Worm (Caenorhabditis elegans) whole organism, L4 larva: Measurements from ENCODE around the gene Y55B1AR.4.

ENCODE experiments used
- F37D6.2 ChIP-seq: sonication (generic microtip); optimal IDR thresholded peaks from 2 replicates; lab custom pipeline; 2016; ENCODE audit warnings: mild to moderate bottlenecking, missing genetic modification characterization, missing compliant biosample characterization
- ama-1 ChIP-seq: fragments of 150-350 bp; optimal IDR thresholded peaks from 2 replicates; lab custom pipeline; 2014; ENCODE audit warnings: inconsistent platforms, mixed read lengths
- daf-12 ChIP-seq: fragments of 150-350 bp; optimal IDR thresholded peaks from 2 replicates; lab custom pipeline; 2014; ENCODE audit warnings: missing biosample characterization, missing genetic modification reagents, missing genetic modification characterization
- fkh-10 ChIP-seq: fragments of 150-350 bp; optimal IDR thresholded peaks from 2 replicates; lab custom pipeline; 2014; ENCODE audit warnings: missing biosample characterization, missing genetic modification reagents, missing genetic modification characterization
- gei-8 ChIP-seq: fragments of 200-800 bp; sonication (Bioruptor generic); optimal IDR thresholded peaks from 2 replicates; lab custom pipeline; 2018; ENCODE audit warnings: mild to moderate bottlenecking, missing genetic modification characterization, missing compliant biosample characterization
- lin-13 ChIP-seq: fragments of 150-350 bp; optimal IDR thresholded peaks from 2 replicates; lab custom pipeline; 2014; ENCODE audit warnings: missing biosample characterization, missing genetic modification reagents, missing genetic modification characterization
- lin-15B ChIP-seq: fragments of 150-350 bp; sonication (generic microtip); optimal IDR thresholded peaks from 3 replicates; lab custom pipeline; 2014; ENCODE audit warnings: missing biosample characterization, missing genetic modification characterization
- mes-2 ChIP-seq: sonication (generic microtip); optimal IDR thresholded peaks from 2 replicates; lab custom pipeline; 2016; ENCODE audit warnings: missing genotype, mild to moderate bottlenecking, missing genetic modification characterization, missing compliant biosample characterization; ENCODE audit not compliant: poor library complexity, severe bottlenecking
- nhr-11 ChIP-seq: fragments of 150-350 bp; optimal IDR thresholded peaks from 2 replicates; lab custom pipeline; 2014; ENCODE audit warnings: missing biosample characterization, missing genetic modification characterization
- nhr-77 ChIP-seq: fragments of 150-350 bp; optimal IDR thresholded peaks from 2 replicates; lab custom pipeline; 2014; ENCODE audit warnings: missing biosample characterization, missing genetic modification characterization
- snpc-1.2 ChIP-seq: fragments of 200-800 bp; sonication (Bioruptor generic); IDR thresholded peaks from 2 replicates; pipeline ENCODE4 v1.3.6; 2022; ENCODE audit warnings: missing genetic modification reagents, missing genetic modification characterization, missing compliant biosample characterization
- tra-1 ChIP-seq: fragments of 200-800 bp; sonication (Bioruptor generic); IDR thresholded peaks from 2 replicates; pipeline ENCODE4 v1.3.6; 2022; ENCODE audit warnings: missing genetic modification reagents, missing genetic modification characterization, missing compliant biosample characterization
- vab-7 ChIP-seq: fragments of 200-800 bp; sonication (Bioruptor generic); IDR thresholded peaks from 2 replicates; pipeline ENCODE4 v1.3.6; 2022; ENCODE audit warnings: missing genetic modification reagents, missing genetic modification characterization, missing compliant biosample characterization

- TF ChIP-seq F37D6.2 (tag; lab: Kevin White, UChicago) = no peak
- TF ChIP-seq ama-1 (lab: Kevin White, UChicago) = no peak
- no peak for TF ChIP-seq lin-13 (GFP tag; lab: Kevin White, UChicago)
- TF ChIP-seq vab-7 (GFP tag; lab: Robert Waterston, UW) = no peak
- TF ChIP-seq fkh-10 (GFP tag; lab: Kevin White, UChicago) = no peak
- TF ChIP-seq snpc-1.2 (GFP tag; lab: Robert Waterston, UW) = no peak
- TF ChIP-seq tra-1 (GFP tag; lab: Robert Waterston, UW) = no peak
- TF ChIP-seq nhr-77 (tag; lab: Kevin White, UChicago) = no peak
- TF ChIP-seq nhr-11 (tag; lab: Kevin White, UChicago) = no peak
- no peak for TF ChIP-seq gei-8 (GFP tag; lab: Kevin White, UChicago)
- no peak for TF ChIP-seq mes-2 (tag; lab: Kevin White, UChicago)
- TF ChIP-seq lin-15B = no peak
- TF ChIP-seq daf-12 (tag; lab: Kevin White, UChicago) = no peak
Measured at ce11 chrIII:649935-650334, 44.6 kb upstream of the Y55B1AR.4 start.
